Fruit fly (Drosophila melanogaster) whole organism, wandering third instar larva: ENCODE data around the gene Myt1.

ENCODE experiments used
- Abd-B ChIP-seq: fragments of >200 bp; optimal IDR thresholded peaks from 2 replicates; lab custom pipeline; 2017; ENCODE audit warnings: missing biosample characterization, missing genetic modification characterization
- CG32264 ChIP-seq: fragments of 200-800 bp; sonication (Bioruptor generic); optimal IDR thresholded peaks from 2 replicates; lab custom pipeline; 2016; ENCODE audit warnings: missing biosample characterization, missing genetic modification characterization
- CrebA ChIP-seq: fragments of 200-800 bp; sonication (Bioruptor generic); optimal IDR thresholded peaks from 2 replicates; lab custom pipeline; 2016; ENCODE audit warnings: missing biosample characterization, mild to moderate bottlenecking, missing genetic modification characterization, borderline replicate concordance
- Dfd ChIP-seq: fragments of >200 bp; optimal IDR thresholded peaks from 2 replicates; lab custom pipeline; 2017; ENCODE audit warnings: missing biosample characterization, missing genetic modification characterization
- Dif ChIP-seq: fragments of 200-275, 200-300 bp; sonication (Bioruptor generic); optimal IDR thresholded peaks from 2 replicates; lab custom pipeline; 2018; ENCODE audit warnings: missing biosample characterization, missing genetic modification characterization; ENCODE audit not compliant: partially characterized antibody
- GATAd ChIP-seq: sonication (Bioruptor generic); optimal IDR thresholded peaks from 2 replicates; lab custom pipeline; 2016; ENCODE audit warnings: missing biosample characterization, missing genetic modification characterization
- HLH106 ChIP-seq: fragments of 200-800 bp; optimal IDR thresholded peaks from 3 replicates; lab custom pipeline; 2019; ENCODE audit warnings: missing biosample characterization, mild to moderate bottlenecking, missing genetic modification characterization, moderate library complexity
- Hnf4 ChIP-seq: fragments of 200-800 bp; sonication (Bioruptor generic); optimal IDR thresholded peaks from 2 replicates; lab custom pipeline; 2016; ENCODE audit warnings: missing biosample characterization, mild to moderate bottlenecking, missing genetic modification characterization
- Hr78 ChIP-seq: fragments of >200 bp; optimal IDR thresholded peaks from 2 replicates; lab custom pipeline; 2017; ENCODE audit warnings: missing biosample characterization, missing genetic modification characterization
- Jra ChIP-seq: sonication (Bioruptor generic); optimal IDR thresholded peaks from 2 replicates; lab custom pipeline; 2016; ENCODE audit warnings: missing biosample characterization, missing genetic modification characterization
- Mio ChIP-seq: sonication (Bioruptor generic); optimal IDR thresholded peaks from 2 replicates; lab custom pipeline; 2016; ENCODE audit warnings: missing biosample characterization, missing genetic modification characterization
- Myc ChIP-seq: fragments of >200 bp; optimal IDR thresholded peaks from 2 replicates; lab custom pipeline; 2017
- N ChIP-seq: fragments of >200 bp; optimal IDR thresholded peaks from 2 replicates; lab custom pipeline; 2018; ENCODE audit warnings: missing biosample characterization, missing external identifiers, missing genetic modification characterization
- OdsH ChIP-seq: fragments of 200-800 bp; sonication (Bioruptor generic); optimal IDR thresholded peaks from 2 replicates; lab custom pipeline; 2016; ENCODE audit warnings: missing biosample characterization, mild to moderate bottlenecking, missing genetic modification characterization
- Rel ChIP-seq, 2 experiments: fragments of 200-800 bp; sonication (Bioruptor generic) in 1 of 2; optimal IDR thresholded peaks; 2 replicates in 1 of 2; 3 replicates in 1 of 2; lab custom pipeline; 2016 to 2019; ENCODE audit warnings: mild to moderate bottlenecking in 2 of 2, missing biosample characterization in 2 of 2, missing genetic modification characterization in 2 of 2, moderate library complexity in 1 of 2
- Sp1 ChIP-seq: fragments of 200-800 bp; sonication (Bioruptor generic); optimal IDR thresholded peaks from 3 replicates; lab custom pipeline; 2019; ENCODE audit warnings: missing biosample characterization, mild to moderate bottlenecking, missing genetic modification characterization, moderate library complexity
- Vsx2 ChIP-seq: fragments of 200-300, 225-300 bp; sonication (Bioruptor generic); optimal IDR thresholded peaks from 2 replicates; lab custom pipeline; 2018; ENCODE audit warnings: missing biosample characterization, missing genetic modification characterization; ENCODE audit not compliant: partially characterized antibody
- br ChIP-seq: fragments of 200-800 bp; sonication (Bioruptor generic); optimal IDR thresholded peaks from 2 replicates; lab custom pipeline; 2016; ENCODE audit warnings: missing biosample characterization, missing genetic modification characterization
- brk ChIP-seq: fragments of 200-800 bp; sonication (Bioruptor generic); optimal IDR thresholded peaks from 2 replicates; lab custom pipeline; 2016; ENCODE audit warnings: missing biosample characterization, mild to moderate bottlenecking, missing genetic modification characterization
- dl ChIP-seq, 2 experiments: fragments of 175-275, 200-275 bp in 1 of 2; fragments of 200-275 bp in 1 of 2; sonication (Bioruptor generic); optimal IDR thresholded peaks; lab custom pipeline; 2018; ENCODE audit warnings: mild to moderate bottlenecking in 2 of 2, missing biosample characterization in 2 of 2, missing genetic modification characterization in 2 of 2, moderate library complexity in 2 of 2; ENCODE audit not compliant: partially characterized antibody in 2 of 2, insufficient read depth in 1 of 2
- dmrt93B ChIP-seq: fragments of 200-800 bp; sonication (Bioruptor generic); optimal IDR thresholded peaks from 2 replicates; lab custom pipeline; 2018; ENCODE audit warnings: missing biosample characterization, mild to moderate bottlenecking, missing genetic modification characterization
- dsf ChIP-seq: sonication (Bioruptor generic); optimal IDR thresholded peaks from 2 replicates; lab custom pipeline; 2016; ENCODE audit warnings: missing biosample characterization, missing genetic modification characterization, borderline replicate concordance
- ey ChIP-seq: fragments of 200-800 bp; sonication (Bioruptor generic); optimal IDR thresholded peaks from 2 replicates; lab custom pipeline; 2016; ENCODE audit warnings: missing biosample characterization, missing genetic modification characterization
- foxo ChIP-seq, 2 experiments: fragments of 200-800 bp; sonication (Bioruptor generic); optimal IDR thresholded peaks; 2 replicates in 1 of 2; 3 replicates in 1 of 2; lab custom pipeline; 2016 to 2017; ENCODE audit warnings: missing biosample characterization in 2 of 2, missing genetic modification characterization in 2 of 2
- fru ChIP-seq: fragments of 200-800 bp; sonication (Bioruptor generic); optimal IDR thresholded peaks from 3 replicates; lab custom pipeline; 2016; ENCODE audit warnings: missing biosample characterization, mild to moderate bottlenecking, missing genetic modification characterization
- h ChIP-seq: fragments of 200-800 bp; sonication (Bioruptor generic); optimal IDR thresholded peaks from 3 replicates; lab custom pipeline; 2016; ENCODE audit warnings: missing biosample characterization, mild to moderate bottlenecking, missing genetic modification characterization
- jim ChIP-seq: fragments of 175-275, 200-325 bp; sonication (Bioruptor generic); optimal IDR thresholded peaks from 2 replicates; lab custom pipeline; 2016; ENCODE audit warnings: missing biosample characterization, mild to moderate bottlenecking, missing genetic modification characterization
- lola ChIP-seq: fragments of >200 bp; optimal IDR thresholded peaks from 2 replicates; lab custom pipeline; 2017; ENCODE audit warnings: missing biosample characterization, missing genetic modification characterization
- pan ChIP-seq: fragments of >200 bp; optimal IDR thresholded peaks from 2 replicates; lab custom pipeline; 2017
- rgr ChIP-seq: fragments of 200-800 bp; sonication (Bioruptor generic); optimal IDR thresholded peaks from 3 replicates; lab custom pipeline; 2016; ENCODE audit warnings: missing biosample characterization, mild to moderate bottlenecking, missing genetic modification characterization
- sage ChIP-seq: fragments of 200-800 bp; sonication (Bioruptor generic); optimal IDR thresholded peaks from 2 replicates; lab custom pipeline; 2016; ENCODE audit warnings: missing biosample characterization, mild to moderate bottlenecking, missing genetic modification characterization
- sv ChIP-seq: fragments of 200-800 bp; sonication (Bioruptor generic); optimal IDR thresholded peaks from 3 replicates; lab custom pipeline; 2016; ENCODE audit warnings: missing biosample characterization, missing genetic modification characterization
- tai ChIP-seq: sonication (Bioruptor generic); optimal IDR thresholded peaks from 2 replicates; lab custom pipeline; 2016; ENCODE audit warnings: missing biosample characterization, missing genetic modification characterization
- woc ChIP-seq: sonication (Bioruptor generic); optimal IDR thresholded peaks from 2 replicates; lab custom pipeline; 2016; ENCODE audit warnings: missing biosample characterization, mild to moderate bottlenecking, missing genetic modification characterization

The Myt1 gene

dm6 chr3L:5821506-5821905 is 42.1 kb upstream of the Myt1 start:
- TF ChIP-seq Mio (GFP tag; lab: Kevin White, UChicago) (no peak), rgr (GFP tag; lab: Kevin White, UChicago) (peak; percentile 4), Hnf4 (GFP tag; lab: Kevin White, UChicago) (no peak), fru (no peak), h (peak; percentile 13)

DNA sequence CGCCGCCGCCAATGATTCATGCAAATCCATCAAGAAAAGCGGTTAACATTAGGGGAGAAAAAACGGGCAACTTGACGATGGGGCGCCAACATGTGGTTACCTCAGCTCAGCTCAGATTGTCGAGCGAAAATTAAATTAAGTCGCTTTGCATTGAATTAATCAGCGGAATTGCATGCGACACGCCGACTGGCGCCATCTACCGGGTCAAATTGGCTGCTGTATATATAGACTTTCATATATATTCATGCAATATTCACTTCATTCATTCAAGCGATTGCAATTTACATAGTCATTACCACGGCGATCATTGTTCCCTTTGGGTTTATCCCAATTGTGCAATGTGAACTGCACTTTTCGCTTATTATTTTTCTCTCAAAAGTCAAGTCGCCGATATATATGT is 41.4 kb upstream of the Myt1 start:
- TF ChIP-seq brk (GFP tag; lab: Kevin White, UChicago) (no peak), Abd-B (no peak), lola (no peak), Mio (GFP tag; lab: Kevin White, UChicago) (no peak), OdsH (GFP tag; lab: Kevin White, UChicago) (no peak), HLH106 (no peak), Hnf4 (GFP tag; lab: Kevin White, UChicago) (no peak), CG32264 (GFP tag; lab: Kevin White, UChicago) (no peak), sage (no peak), N (GFP tag; lab: Kevin White, UChicago) (no peak), ey (GFP tag; lab: Kevin White, UChicago) (no peak), Dif (GFP tag; lab: Kevin White, UChicago) (no peak), foxo (GFP tag; optimal IDR thresholded peaks at IDR 0.05; lab: Kevin White, UChicago) (no peak), jim (GFP tag; lab: Kevin White, UChicago) (no peak), woc (GFP tag; lab: Kevin White, UChicago) (no peak), GATAd (GFP tag; lab: Kevin White, UChicago) (no peak)
- TF ChIP-seq, all 38 proteins: peak for 0

DNA sequence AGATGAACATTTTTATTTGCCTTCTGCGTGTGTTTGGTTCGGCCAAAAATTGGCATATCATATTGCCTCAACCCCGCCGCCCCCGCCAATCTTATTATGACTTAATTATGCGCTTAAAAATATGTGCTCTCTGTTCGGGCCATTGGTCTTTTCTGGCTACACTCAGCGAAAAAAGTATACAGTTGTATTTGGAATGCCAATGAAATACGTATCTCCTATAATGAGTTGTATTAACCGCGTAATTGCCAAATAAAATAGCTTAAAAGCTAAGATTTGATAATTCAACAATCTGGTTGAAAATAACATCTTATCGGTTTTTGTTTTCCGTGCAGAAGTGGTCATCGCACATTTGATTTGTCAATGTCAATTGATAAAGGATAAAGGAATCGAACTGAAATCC is 40.6 kb upstream of the Myt1 start:
- peak; percentile 8 for TF ChIP-seq h
- TF ChIP-seq CrebA (GFP tag; lab: Kevin White, UChicago) = no peak
- TF ChIP-seq Abd-B = no peak
- peak; percentile 15 for TF ChIP-seq ey (GFP tag; lab: Kevin White, UChicago)
- peak; percentile 10 for TF ChIP-seq Sp1 (GFP tag; lab: Kevin White, UChicago)
- peak; percentile 45 for TF ChIP-seq rgr (GFP tag; lab: Kevin White, UChicago)
- TF ChIP-seq foxo (GFP tag; optimal IDR thresholded peaks at IDR 0.05; lab: Kevin White, UChicago) = peak in 1 of 2 experiments; percentile 35
- TF ChIP-seq Hnf4 (GFP tag; lab: Kevin White, UChicago) = no peak
- TF ChIP-seq fru = peak; percentile 7

DNA sequence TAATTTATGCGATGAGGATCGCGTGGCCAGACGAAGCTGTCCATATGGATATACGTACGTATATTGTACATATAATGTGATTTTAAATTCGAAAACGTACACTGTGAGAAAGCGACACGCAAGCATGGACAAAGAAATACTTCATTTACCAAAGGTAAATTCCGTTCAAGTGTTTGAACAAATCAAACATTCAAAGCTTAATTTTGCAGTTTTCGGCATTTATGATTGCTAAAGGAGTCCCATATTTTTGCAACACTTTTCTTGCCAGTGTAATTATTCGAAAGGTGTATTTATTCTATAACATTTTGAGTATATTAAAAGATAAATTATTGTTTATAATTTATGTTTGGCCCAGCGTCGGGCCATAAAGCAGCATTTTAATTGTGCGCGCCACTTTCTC is 39.9 kb upstream of the Myt1 start:
- TF ChIP-seq fru = peak; percentile 28
- peak in 1 of 2 experiments; percentile 63 for TF ChIP-seq foxo (GFP tag; optimal IDR thresholded peaks at IDR 0.05; lab: Kevin White, UChicago)
- TF ChIP-seq N (GFP tag; lab: Kevin White, UChicago) = no peak
- TF ChIP-seq ey (GFP tag; lab: Kevin White, UChicago) = peak; percentile 51
- TF ChIP-seq GATAd (GFP tag; lab: Kevin White, UChicago) = no peak
- no peak for TF ChIP-seq br (GFP tag; lab: Kevin White, UChicago)
- no peak for TF ChIP-seq Dif (GFP tag; lab: Kevin White, UChicago)
- peak; percentile 72 for TF ChIP-seq HLH106
- no peak for TF ChIP-seq tai (GFP tag; lab: Kevin White, UChicago)
- TF ChIP-seq dl (GFP tag; optimal IDR thresholded peaks at IDR 0.05; lab: Kevin White, UChicago; ENCODE audit: insufficient read depth in 1 of 2, partially characterized antibody in 2 of 2) = no peak
- peak; percentile 16 for TF ChIP-seq Hnf4 (GFP tag; lab: Kevin White, UChicago)
- peak; percentile 29 for TF ChIP-seq Sp1 (GFP tag; lab: Kevin White, UChicago)
- no peak for TF ChIP-seq Vsx2 (GFP tag; lab: Kevin White, UChicago)
- no peak for TF ChIP-seq CrebA (GFP tag; lab: Kevin White, UChicago)
- TF ChIP-seq CG32264 (GFP tag; lab: Kevin White, UChicago) = peak; percentile 24
- TF ChIP-seq Dfd (GFP tag; lab: Kevin White, UChicago) = no peak
- peak; percentile 59 for TF ChIP-seq OdsH (GFP tag; lab: Kevin White, UChicago)
- TF ChIP-seq Hr78 = no peak
- peak; percentile 61 for TF ChIP-seq rgr (GFP tag; lab: Kevin White, UChicago)
- TF ChIP-seq jim (GFP tag; lab: Kevin White, UChicago) = no peak
- no peak for TF ChIP-seq dsf (GFP tag; lab: Kevin White, UChicago)
- TF ChIP-seq Myc (lab: Kevin White, UChicago) = no peak
- TF ChIP-seq Mio (GFP tag; lab: Kevin White, UChicago) = no peak
- TF ChIP-seq pan (lab: Kevin White, UChicago) = no peak
- TF ChIP-seq Rel (GFP tag; optimal IDR thresholded peaks at IDR 0.05; lab: Kevin White, UChicago) = no peak
- no peak for TF ChIP-seq Rel (tag; optimal IDR thresholded peaks at IDR 0.05; lab: Kevin White, UChicago)
- TF ChIP-seq dmrt93B (GFP tag; lab: Kevin White, UChicago) = peak; percentile 38
- TF ChIP-seq sv (GFP tag; lab: Kevin White, UChicago) = peak; percentile 18
- peak; percentile 62 for TF ChIP-seq h
- TF ChIP-seq Jra = no peak
- TF ChIP-seq brk (GFP tag; lab: Kevin White, UChicago) = no peak
